Fruit fly (Drosophila melanogaster): Measurements from ENCODE around the gene CG14662.

Gene CG14662

DNA sequence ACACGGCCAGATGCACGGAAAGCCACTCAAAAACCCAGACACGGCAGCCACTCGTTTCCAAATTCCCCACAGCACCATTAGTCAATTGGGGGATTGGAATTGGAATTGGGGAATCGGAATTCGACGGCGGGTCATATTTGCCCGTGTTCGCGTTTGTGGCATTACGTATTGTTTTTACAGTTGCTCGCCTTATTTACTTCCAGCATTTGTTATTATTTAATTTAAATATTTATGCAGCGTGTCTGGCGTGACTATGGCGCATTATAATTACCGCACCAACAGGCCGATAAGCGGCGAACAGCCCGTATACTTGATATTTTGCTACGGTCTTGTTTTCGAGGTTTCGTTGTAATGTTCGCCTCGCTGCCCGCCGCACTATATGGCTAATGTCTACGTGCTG, 31.1 kb upstream of the CG14662 start (continued):
- TF ChIP-seq Hr78 (GFP tag; optimal IDR thresholded peaks at IDR 0.05): no peak
- peak in 1 of 2 experiments; percentile 53 for TF ChIP-seq bsh (GFP tag; optimal IDR thresholded peaks at IDR 0.05)
- TF ChIP-seq CG3407 (GFP tag; optimal IDR thresholded peaks at IDR 0.05): peak; percentile 80
- peak; percentile 84 for TF ChIP-seq CG15514 (GFP tag; optimal IDR thresholded peaks at IDR 0.05)
- TF ChIP-seq dm (GFP tag; optimal IDR thresholded peaks at IDR 0.05): no peak
- TF ChIP-seq tna (GFP tag; IDR thresholded peaks at IDR 0.05; ENCODE audit: partially characterized antibody): no peak
- no peak for TF ChIP-seq CG5245 (GFP tag; optimal IDR thresholded peaks at IDR 0.05)
- no peak for TF ChIP-seq CG4730 (GFP tag; IDR thresholded peaks at IDR 0.05)
- peak; percentile 17 for TF ChIP-seq Max (GFP tag; optimal IDR thresholded peaks at IDR 0.05)
- peak; percentile 44 for TF ChIP-seq CG15601 (tag; optimal IDR thresholded peaks at IDR 0.05)
- TF ChIP-seq oc (tag; optimal IDR thresholded peaks at IDR 0.05): no peak
- no peak for TF ChIP-seq repo (GFP tag; optimal IDR thresholded peaks at IDR 0.05)
- TF ChIP-seq H2.0 (GFP tag; IDR thresholded peaks at IDR 0.05): no peak
- TF ChIP-seq Taf1 (GFP tag; IDR thresholded peaks at IDR 0.05): no peak
- peak; percentile 83 for TF ChIP-seq CG6765 (GFP tag; optimal IDR thresholded peaks at IDR 0.05)
- peak; percentile 45 for TF ChIP-seq Jarid2 (GFP tag; optimal IDR thresholded peaks at IDR 0.05)
- no peak for TF ChIP-seq Neu2 (GFP tag; optimal IDR thresholded peaks at IDR 0.05; ENCODE audit: borderline replicate concordance)
- TF ChIP-seq CG7987 (GFP tag; optimal IDR thresholded peaks at IDR 0.05): peak; percentile 85
- TF ChIP-seq CG14710 (tag; optimal IDR thresholded peaks at IDR 0.05): no peak
- no peak for TF ChIP-seq Tbp (GFP tag; optimal IDR thresholded peaks at IDR 0.05)
- no peak for TF ChIP-seq CG33557 (GFP tag; optimal IDR thresholded peaks at IDR 0.05)
- TF ChIP-seq Dek (tag; optimal IDR thresholded peaks at IDR 0.05): peak; percentile 18
- TF ChIP-seq CG4360 (GFP tag; IDR thresholded peaks at IDR 0.05): no peak
- no peak for TF ChIP-seq gsb (GFP tag; IDR thresholded peaks at IDR 0.05)
- TF ChIP-seq dati (GFP tag; IDR thresholded peaks at IDR 0.05): no peak
- TF ChIP-seq abd-A (tag; optimal IDR thresholded peaks at IDR 0.05): no peak
- no peak for TF ChIP-seq ems (GFP tag; optimal IDR thresholded peaks at IDR 0.05)
- no peak for TF ChIP-seq CG1024 (GFP tag; IDR thresholded peaks at IDR 0.05)
- TF ChIP-seq CG18764 (GFP tag; optimal IDR thresholded peaks at IDR 0.05): peak; percentile 46
- TF ChIP-seq CG4854 (GFP tag; optimal IDR thresholded peaks at IDR 0.05): peak; percentile 25
- peak; percentile 69 for TF ChIP-seq unpg (GFP tag; optimal IDR thresholded peaks at IDR 0.05)
- TF ChIP-seq B-H1 (GFP tag; IDR thresholded peaks at IDR 0.05): peak; percentile 24; the same call in 1 of the 3 replicates
- no peak for TF ChIP-seq crp (GFP tag; optimal IDR thresholded peaks at IDR 0.05)
- TF ChIP-seq Ptx1 (GFP tag; IDR thresholded peaks at IDR 0.05): no peak
- TF ChIP-seq slbo (GFP tag; IDR thresholded peaks at IDR 0.05): no peak
- peak; percentile 80 for TF ChIP-seq PHDP (tag; optimal IDR thresholded peaks at IDR 0.05)
- peak; percentile 78 for TF ChIP-seq BtbVII (GFP tag; optimal IDR thresholded peaks at IDR 0.05)
- no peak for TF ChIP-seq klu (GFP tag; IDR thresholded peaks at IDR 0.05)
- TF ChIP-seq jing (GFP tag; optimal IDR thresholded peaks at IDR 0.05): no peak
- no peak; the same call in 2 of the 3 replicates for TF ChIP-seq CG14050 (GFP tag; IDR thresholded peaks at IDR 0.05)
- no peak for TF ChIP-seq CG32772 (GFP tag; IDR thresholded peaks at IDR 0.05)
- TF ChIP-seq CG6654 (GFP tag; optimal IDR thresholded peaks at IDR 0.05): no peak
- peak; percentile 48 for TF ChIP-seq CG15269 (tag; optimal IDR thresholded peaks at IDR 0.05)
- no peak for TF ChIP-seq Dref (GFP tag; IDR thresholded peaks at IDR 0.05)
- TF ChIP-seq CG7372 (GFP tag; IDR thresholded peaks at IDR 0.05): peak; percentile 17; the same call in 1 of the 2 replicates
- no peak for TF ChIP-seq Dp (GFP tag; optimal IDR thresholded peaks at IDR 0.05)
- peak; percentile 19 for TF ChIP-seq CoRest (tag; optimal IDR thresholded peaks at IDR 0.05)
- no peak for TF ChIP-seq Antp (GFP tag; optimal IDR thresholded peaks at IDR 0.05)
- no peak for TF ChIP-seq Dip3 (GFP tag; optimal IDR thresholded peaks at IDR 0.05)
- TF ChIP-seq CG16815 (GFP tag; optimal IDR thresholded peaks at IDR 0.05): no peak
- TF ChIP-seq bcd (GFP tag; optimal IDR thresholded peaks at IDR 0.05): peak; percentile 43
